Fruit fly (Drosophila melanogaster): ENCODE measurements around the gene nub.

nub gene

DNA sequence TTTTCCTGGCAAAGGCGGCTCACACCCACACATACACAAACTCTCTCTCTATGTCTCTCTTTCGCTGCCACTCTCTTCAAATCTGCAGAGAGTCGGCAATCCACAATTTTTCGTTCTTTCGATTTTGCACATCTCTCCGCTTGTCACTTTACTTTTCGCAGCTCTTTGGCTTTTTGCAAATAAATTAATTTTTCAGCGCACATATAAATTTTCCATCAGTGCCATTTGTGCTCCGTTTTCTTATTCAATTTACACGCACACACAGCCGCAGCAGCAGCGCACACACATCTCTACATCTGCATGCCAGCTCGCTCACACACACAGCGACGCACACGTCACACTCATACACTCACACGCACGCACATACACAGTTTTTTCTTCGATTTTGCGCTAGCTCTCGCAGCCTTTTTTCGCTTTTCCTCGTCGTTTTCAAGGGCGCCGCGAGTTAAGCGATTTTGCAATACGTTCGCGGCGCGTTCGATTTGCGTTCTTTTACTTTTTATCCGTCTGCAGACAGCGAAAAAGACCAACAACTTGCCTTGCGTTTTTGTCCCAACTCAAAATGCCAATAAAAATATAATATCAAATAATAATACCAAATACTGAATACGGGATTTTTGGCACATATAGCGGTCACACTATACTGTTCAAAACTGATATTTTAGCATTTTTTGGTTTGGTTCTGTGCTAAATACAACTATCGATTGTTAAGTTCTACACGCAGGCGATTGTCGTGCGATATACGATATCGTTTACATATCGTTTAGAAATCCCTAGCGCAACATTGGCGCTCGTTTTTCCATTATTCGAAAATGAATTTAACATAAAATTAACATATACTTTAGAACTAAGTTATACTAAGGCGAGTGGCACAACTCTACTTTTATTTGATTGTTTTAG, 41.1 kb upstream of the nub start, which contains the start of gene bun (continued):
- TF ChIP-seq CG2129 (GFP tag; IDR thresholded peaks at IDR 0.05; ENCODE audit: partially characterized antibody) (peak; percentile 99), org-1 (GFP tag; optimal IDR thresholded peaks at IDR 0.05) (no peak), CG17385 (GFP tag; optimal IDR thresholded peaks at IDR 0.05) (peak; percentile 7), grau (tag; optimal IDR thresholded peaks at IDR 0.05) (peak; percentile 1), Optix (GFP tag; IDR thresholded peaks at IDR 0.05) (no peak), CG14860 (GFP tag; IDR thresholded peaks at IDR 0.05; ENCODE audit: partially characterized antibody) (peak; percentile 99), zfh1 (GFP tag; IDR thresholded peaks at IDR 0.05) (no peak), inv (GFP tag; IDR thresholded peaks at IDR 0.05; ENCODE audit: partially characterized antibody) (peak; percentile 100), chinmo (GFP tag; IDR thresholded peaks at IDR 0.05; ENCODE audit: partially characterized antibody) (peak; percentile 98; the same call in 3 of the 4 replicates), Ets97D (GFP tag; optimal IDR thresholded peaks at IDR 0.05) (peak; percentile 74), nerfin-2 (GFP tag; IDR thresholded peaks at IDR 0.05; ENCODE audit: partially characterized antibody) (peak; percentile 99), CG30403 (GFP tag; optimal IDR thresholded peaks at IDR 0.05) (no peak), CG16815 (GFP tag; optimal IDR thresholded peaks at IDR 0.05) (no peak), abd-A (tag; optimal IDR thresholded peaks at IDR 0.05) (peak; percentile 73), CG2116 (GFP tag; optimal IDR thresholded peaks at IDR 0.05) (peak; percentile 80), mld (GFP tag; IDR thresholded peaks at IDR 0.05; ENCODE audit: partially characterized antibody) (peak; percentile 98), CG17186 (GFP tag; optimal IDR thresholded peaks at IDR 0.05) (peak; percentile 46), NfI (GFP tag; optimal IDR thresholded peaks at IDR 0.05) (peak; percentile 16), CTCF (GFP tag; optimal IDR thresholded peaks at IDR 0.05) (peak; percentile 52), CG9797 (GFP tag; optimal IDR thresholded peaks at IDR 0.05) (peak; percentile 96), stwl (tag; optimal IDR thresholded peaks at IDR 0.05) (peak; percentile 70), Meics (GFP tag; optimal IDR thresholded peaks at IDR 0.05) (no peak), CG1603 (tag; optimal IDR thresholded peaks at IDR 0.05) (peak; percentile 75), Eip74EF (GFP tag; optimal IDR thresholded peaks at IDR 0.05) (peak in 1 of 2 experiments; percentile 42), sens (GFP tag) (peak; percentile 48), Dp (GFP tag; optimal IDR thresholded peaks at IDR 0.05) (peak; percentile 94), CG13894 (tag; optimal IDR thresholded peaks at IDR 0.05) (peak; percentile 25), sqz (GFP tag; optimal IDR thresholded peaks at IDR 0.05) (peak; percentile 52), gfzf (GFP tag; optimal IDR thresholded peaks at IDR 0.05) (peak; percentile 96), Med (GFP tag) (peak; percentile 88), knrl (GFP tag; IDR thresholded peaks at IDR 0.05; ENCODE audit: partially characterized antibody) (peak; percentile 100), CG15514 (GFP tag; optimal IDR thresholded peaks at IDR 0.05) (peak; percentile 64), CG32532 (GFP tag; IDR thresholded peaks at IDR 0.05) (peak; percentile 33; the same call in 1 of the 2 replicates), CG13624 (GFP tag; optimal IDR thresholded peaks at IDR 0.05) (peak; percentile 32), Mad (GFP tag; optimal IDR thresholded peaks at IDR 0.05) (peak; percentile 28), CG3838 (GFP tag; optimal IDR thresholded peaks at IDR 0.05) (no peak), sd (tag; optimal IDR thresholded peaks at IDR 0.05) (peak; percentile 45), unc-4 (GFP tag; IDR thresholded peaks at IDR 0.05; ENCODE audit: partially characterized antibody) (peak; percentile 98), NC2β (GFP tag; optimal IDR thresholded peaks at IDR 0.05) (peak; percentile 47), Sin3A (optimal IDR thresholded peaks at IDR 0.05) (peak; percentile 41), Hr51 (GFP tag; optimal IDR thresholded peaks at IDR 0.05) (no peak), CG6813 (GFP tag; optimal IDR thresholded peaks at IDR 0.05) (no peak), vnd (GFP tag; IDR thresholded peaks at IDR 0.05; ENCODE audit: partially characterized antibody) (peak; percentile 99), CG17359 (tag; optimal IDR thresholded peaks at IDR 0.05) (peak; percentile 21), CG2678 (tag; optimal IDR thresholded peaks at IDR 0.05) (peak; percentile 5), Opbp (GFP tag; IDR thresholded peaks at IDR 0.05; ENCODE audit: partially characterized antibody) (peak; percentile 99), CG17568 (GFP tag; optimal IDR thresholded peaks at IDR 0.05) (no peak)
